Worm (Caenorhabditis elegans): ENCODE data around the gene sqst-4.

DNA sequence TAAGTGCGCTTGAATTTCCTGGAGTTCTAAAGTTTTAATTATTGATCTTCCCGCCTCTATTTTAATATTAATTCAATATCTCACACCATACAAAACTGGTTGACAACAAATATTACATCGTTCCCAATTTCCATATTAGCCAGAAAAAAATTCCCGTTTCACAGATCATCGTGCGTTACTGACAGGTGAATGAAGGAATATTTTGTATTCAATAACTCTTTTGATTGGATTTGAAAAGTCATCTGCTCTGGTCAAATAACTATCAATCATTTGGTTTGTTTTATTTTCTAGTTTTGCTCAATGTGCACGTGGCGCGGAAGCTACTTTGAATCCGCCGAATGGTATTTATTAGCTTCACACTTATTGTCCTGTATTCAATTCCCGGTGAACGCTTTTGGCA lies 4.6 kb upstream of the sqst-4 start, which contains the start of gene srh-139:
- TF ChIP-seq sea-1 (GFP tag; conservative IDR thresholded peaks at IDR 0.05) (no peak), flt-1 (GFP tag; IDR thresholded peaks at IDR 0.05) (no peak), tbx-11 (GFP tag; IDR thresholded peaks at IDR 0.05) (no peak), ama-1 (optimal IDR thresholded peaks at IDR 0.05) (no peak), tra-4 (tag; optimal IDR thresholded peaks at IDR 0.05) (no peak), tbx-37 (GFP tag; conservative IDR thresholded peaks at IDR 0.05) (no peak), ets-7 (tag; optimal IDR thresholded peaks at IDR 0.05) (no peak), aly-1 (tag; optimal IDR thresholded peaks at IDR 0.05) (no peak), hmbx-1 (tag; optimal IDR thresholded peaks at IDR 0.05) (no peak), scrt-1 (GFP tag; IDR thresholded peaks at IDR 0.05) (no peak)

Data from whole organism, early embryonic.